Worm (Caenorhabditis elegans) whole organism, young adult: Measurements from ENCODE around the gene M03C11.6.
A peak's percentile ranks its signal among the peaks of the same experiment; 100 is the strongest.

ENCODE experiments used
- B0261.1 ChIP-seq: sonication (generic microtip); optimal IDR thresholded peaks from 2 replicates; lab custom pipeline; 2016; ENCODE audit warnings: mild to moderate bottlenecking, missing genetic modification characterization, moderate library complexity, missing compliant biosample characterization
- F10E7.11 ChIP-seq: sonication (generic microtip); optimal IDR thresholded peaks from 2 replicates; lab custom pipeline; 2017; ENCODE audit warnings: mild to moderate bottlenecking, missing genetic modification characterization, moderate library complexity, missing compliant biosample characterization
- F23B12.7 ChIP-seq: sonication (generic microtip); optimal IDR thresholded peaks from 2 replicates; lab custom pipeline; 2017; ENCODE audit warnings: missing genetic modification characterization, mild to moderate bottlenecking, missing compliant biosample characterization, antibody characterized with exemption, moderate library complexity; ENCODE audit not compliant: insufficient read depth
- F33H1.4 ChIP-seq: fragments of 200-800 bp; sonication (Bioruptor generic); IDR thresholded peaks from 2 replicates; pipeline ENCODE4 v1.3.6; 2022; ENCODE audit warnings: missing genetic modification reagents, missing genetic modification characterization, missing compliant biosample characterization
- F49E8.2 ChIP-seq: sonication (generic microtip); optimal IDR thresholded peaks from 3 replicates; lab custom pipeline; 2017; ENCODE audit warnings: missing genetic modification characterization, mild to moderate bottlenecking, missing compliant biosample characterization, antibody characterized with exemption, moderate library complexity; ENCODE audit not compliant: insufficient read depth
- K11D2.4 ChIP-seq: fragments of 200-800 bp; sonication (Bioruptor generic); IDR thresholded peaks from 2 replicates; pipeline ENCODE4 v1.3.6; 2022; ENCODE audit warnings: missing genetic modification reagents, missing genetic modification characterization, missing compliant biosample characterization
- T26A5.8 ChIP-seq: sonication (generic microtip); optimal IDR thresholded peaks from 2 replicates; lab custom pipeline; 2016; ENCODE audit warnings: missing genetic modification characterization, missing compliant biosample characterization
- Y53F4B.3 ChIP-seq: fragments of 200-800 bp; sonication (Bioruptor generic); IDR thresholded peaks from 2 replicates; pipeline ENCODE4 v1.3.6; 2022; ENCODE audit warnings: missing genetic modification reagents, missing genetic modification characterization, missing compliant biosample characterization
- Y53G8AR.9 ChIP-seq: fragments of 200-800 bp; sonication (Bioruptor generic); conservative IDR thresholded peaks from 2 replicates; pipeline ENCODE4 v1.3.6; 2022; ENCODE audit warnings: missing genetic modification reagents, missing genetic modification characterization, missing compliant biosample characterization
- akir-1 ChIP-seq: fragments of 200-800 bp; sonication (Bioruptor generic); optimal IDR thresholded peaks from 2 replicates; lab custom pipeline; 2018; ENCODE audit warnings: mild to moderate bottlenecking, missing genetic modification characterization, moderate library complexity, missing compliant biosample characterization
- aptf-3 ChIP-seq: fragments of 200-800 bp; sonication (Bioruptor generic); IDR thresholded peaks from 2 replicates; pipeline ENCODE4 v1.3.6; 2022; ENCODE audit warnings: missing genetic modification characterization, missing compliant biosample characterization
- athp-1 ChIP-seq: sonication (generic microtip); optimal IDR thresholded peaks from 2 replicates; lab custom pipeline; 2017; ENCODE audit warnings: mild to moderate bottlenecking, missing genetic modification characterization, missing compliant biosample characterization
- bed-2 ChIP-seq: fragments of 200-800 bp; sonication (Bioruptor generic); IDR thresholded peaks from 2 replicates; pipeline ENCODE4 v1.3.6; 2022; ENCODE audit warnings: missing genetic modification reagents, missing genetic modification characterization, missing compliant biosample characterization
- cebp-1 ChIP-seq, 2 experiments: fragments of 200-800 bp in 1 of 2; sonication (Bioruptor generic) in 1 of 2; sonication (generic microtip) in 1 of 2; IDR thresholded peaks in 1 of 2; optimal IDR thresholded peaks in 1 of 2; 2 replicates each; pipeline versions ENCODE4 v1.3.6 to Lab custom; 2017 to 2022; ENCODE audit warnings: missing compliant biosample characterization in 2 of 2, missing genetic modification characterization in 2 of 2, mild to moderate bottlenecking in 1 of 2, missing genetic modification reagents in 1 of 2, moderate library complexity in 1 of 2
- ceh-100 ChIP-seq: fragments of 200-800 bp; sonication (Bioruptor generic); IDR thresholded peaks from 2 replicates; pipeline ENCODE4 v1.3.6; 2022; ENCODE audit warnings: missing genetic modification reagents, missing genetic modification characterization, missing compliant biosample characterization
- ceh-40 ChIP-seq: fragments of 200-800 bp; sonication (Bioruptor generic); IDR thresholded peaks from 2 replicates; pipeline ENCODE4 v1.3.6; 2022; ENCODE audit warnings: missing genetic modification characterization, missing compliant biosample characterization
- ceh-58 ChIP-seq: fragments of 200-800 bp; sonication (Bioruptor generic); IDR thresholded peaks from 2 replicates; pipeline ENCODE4 v1.3.6; 2022; ENCODE audit warnings: missing genetic modification characterization, missing compliant biosample characterization
- ceh-79 ChIP-seq: sonication (generic microtip); optimal IDR thresholded peaks from 2 replicates; lab custom pipeline; 2017; ENCODE audit warnings: mild to moderate bottlenecking, missing genetic modification characterization, missing compliant biosample characterization
- die-1 ChIP-seq: sonication (generic microtip); optimal IDR thresholded peaks from 2 replicates; lab custom pipeline; 2016; ENCODE audit warnings: missing genotype, mild to moderate bottlenecking, missing genetic modification characterization, missing compliant biosample characterization
- egl-44 ChIP-seq: fragments of 200-800 bp; sonication (Bioruptor generic); IDR thresholded peaks from 2 replicates; pipeline ENCODE4 v1.3.6; 2022; ENCODE audit warnings: missing genetic modification reagents, missing genetic modification characterization, missing compliant biosample characterization
- ekl-4 ChIP-seq: fragments of 200-800 bp; sonication (Bioruptor generic); IDR thresholded peaks from 2 replicates; pipeline ENCODE4 v1.3.6; 2022; ENCODE audit warnings: missing genetic modification reagents, missing genetic modification characterization, missing compliant biosample characterization
- gei-17 ChIP-seq: fragments of 200-800 bp; sonication (Bioruptor generic); optimal IDR thresholded peaks from 2 replicates; lab custom pipeline; 2018; ENCODE audit warnings: mild to moderate bottlenecking, missing genetic modification characterization, missing compliant biosample characterization
- him-1 ChIP-seq: sonication (generic microtip); optimal IDR thresholded peaks from 2 replicates; lab custom pipeline; 2016; ENCODE audit warnings: missing genotype, missing genetic modification reagents, missing genetic modification characterization, missing compliant biosample characterization
- hlh-12 ChIP-seq: sonication (generic microtip); optimal IDR thresholded peaks from 2 replicates; lab custom pipeline; 2016; ENCODE audit warnings: missing genetic modification characterization, missing compliant biosample characterization
- hlh-26 ChIP-seq: fragments of 200-800 bp; sonication (Bioruptor generic); conservative IDR thresholded peaks from 2 replicates; pipeline ENCODE4 v1.3.6; 2022; ENCODE audit warnings: missing genetic modification reagents, missing genetic modification characterization, missing compliant biosample characterization
- hmg-20 ChIP-seq: fragments of 200-800 bp; sonication (Bioruptor generic); IDR thresholded peaks from 2 replicates; pipeline ENCODE4 v1.3.6; 2022; ENCODE audit warnings: missing genetic modification reagents, missing genetic modification characterization, missing compliant biosample characterization
- hrde-1 ChIP-seq: sonication (generic microtip); optimal IDR thresholded peaks from 2 replicates; lab custom pipeline; 2016; ENCODE audit warnings: missing genetic modification characterization, mild to moderate bottlenecking, missing compliant biosample characterization, moderate library complexity, missing genotype, missing genetic modification reagents, borderline replicate concordance
- let-526 ChIP-seq: fragments of 200-800 bp; sonication (Bioruptor generic); IDR thresholded peaks from 2 replicates; pipeline ENCODE4 v1.3.6; 2022; ENCODE audit warnings: missing genetic modification reagents, missing genetic modification characterization, missing compliant biosample characterization
- lin-26 ChIP-seq: fragments of 200-800 bp; sonication (Bioruptor generic); IDR thresholded peaks from 2 replicates; pipeline ENCODE4 v1.3.6; 2022; ENCODE audit warnings: missing genetic modification reagents, missing genetic modification characterization, missing compliant biosample characterization
- lin-35 ChIP-seq, 3 experiments: fragments of 150-350 bp in 2 of 3; sonication (generic microtip) in 1 of 3; optimal IDR thresholded peaks; 2 replicates each; lab custom pipeline; 2014 to 2018; ENCODE audit warnings: missing biosample characterization in 3 of 3, missing genetic modification characterization in 3 of 3, missing genetic modification reagents in 3 of 3
- lin-54 ChIP-seq: fragments of 200-800 bp; sonication (Bioruptor generic); optimal IDR thresholded peaks from 2 replicates; lab custom pipeline; 2018; ENCODE audit warnings: mild to moderate bottlenecking, missing genetic modification characterization, missing compliant biosample characterization
- lir-1 ChIP-seq: fragments of 200-800 bp; sonication (Bioruptor generic); conservative IDR thresholded peaks from 2 replicates; pipeline ENCODE4 v1.3.6; 2022; ENCODE audit warnings: missing genetic modification reagents, missing genetic modification characterization, missing compliant biosample characterization
- madf-3 ChIP-seq: fragments of 200-800 bp; sonication (Bioruptor generic); IDR thresholded peaks from 2 replicates; pipeline ENCODE4 v1.3.6; 2022; ENCODE audit warnings: missing genetic modification reagents, missing genetic modification characterization, missing compliant biosample characterization
- madf-6 ChIP-seq: fragments of 200-800 bp; sonication (Bioruptor generic); IDR thresholded peaks from 2 replicates; pipeline ENCODE4 v1.3.6; 2022; ENCODE audit warnings: missing genetic modification reagents, missing genetic modification characterization, missing compliant biosample characterization
- nfya-1 ChIP-seq: sonication (generic microtip); optimal IDR thresholded peaks from 2 replicates; lab custom pipeline; 2017; ENCODE audit warnings: antibody characterized with exemption, missing compliant biosample characterization, missing genetic modification characterization, borderline replicate concordance; ENCODE audit not compliant: insufficient read depth
- nfya-2 ChIP-seq: fragments of 200-800 bp; sonication (Bioruptor generic); IDR thresholded peaks from 2 replicates; pipeline ENCODE4 v1.3.6; 2022; ENCODE audit warnings: missing genetic modification reagents, missing genetic modification characterization, missing compliant biosample characterization
- nfyb-1 ChIP-seq: fragments of 200-800 bp; sonication (Bioruptor generic); IDR thresholded peaks from 2 replicates; pipeline ENCODE4 v1.3.6; 2022; ENCODE audit warnings: missing genetic modification reagents, missing genetic modification characterization, missing compliant biosample characterization
- rpc-1 ChIP-seq, 2 experiments: fragments of 150-350 bp in 1 of 2; sonication (generic microtip) in 1 of 2; optimal IDR thresholded peaks; 2 replicates each; lab custom pipeline; 2014 to 2018; ENCODE audit warnings: missing biosample characterization in 1 of 2, missing genetic modification characterization in 1 of 2, missing genetic modification reagents in 1 of 2, missing genotype in 1 of 2
- tlf-1 ChIP-seq: fragments of 200-800 bp; sonication (Bioruptor generic); optimal IDR thresholded peaks from 2 replicates; lab custom pipeline; 2018; ENCODE audit warnings: mild to moderate bottlenecking, missing genetic modification characterization, missing compliant biosample characterization
- zfh-2 ChIP-seq: fragments of 200-800 bp; sonication (Bioruptor generic); conservative IDR thresholded peaks from 2 replicates; pipeline ENCODE4 v1.3.6; 2022; ENCODE audit warnings: missing genetic modification reagents, missing genetic modification characterization, missing compliant biosample characterization
- ztf-18 ChIP-seq: sonication (generic microtip); optimal IDR thresholded peaks from 2 replicates; lab custom pipeline; 2016; ENCODE audit warnings: missing genotype, mild to moderate bottlenecking, missing genetic modification characterization, missing compliant biosample characterization
- ztf-22 ChIP-seq: fragments of 200-800 bp; sonication (Bioruptor generic); optimal IDR thresholded peaks from 2 replicates; lab custom pipeline; 2018; ENCODE audit warnings: mild to moderate bottlenecking, missing genetic modification characterization, moderate library complexity, missing compliant biosample characterization
- ztf-28 ChIP-seq: fragments of 200-800 bp; sonication (Bioruptor generic); IDR thresholded peaks from 2 replicates; pipeline ENCODE4 v1.3.6; 2022; ENCODE audit warnings: missing genetic modification reagents, missing genetic modification characterization, missing compliant biosample characterization
- ztf-6 ChIP-seq: fragments of 200-800 bp; sonication (Bioruptor generic); IDR thresholded peaks from 2 replicates; pipeline ENCODE4 v1.3.6; 2022; ENCODE audit warnings: missing genetic modification reagents, missing genetic modification characterization, missing compliant biosample characterization

The M03C11.6 gene

DNA sequence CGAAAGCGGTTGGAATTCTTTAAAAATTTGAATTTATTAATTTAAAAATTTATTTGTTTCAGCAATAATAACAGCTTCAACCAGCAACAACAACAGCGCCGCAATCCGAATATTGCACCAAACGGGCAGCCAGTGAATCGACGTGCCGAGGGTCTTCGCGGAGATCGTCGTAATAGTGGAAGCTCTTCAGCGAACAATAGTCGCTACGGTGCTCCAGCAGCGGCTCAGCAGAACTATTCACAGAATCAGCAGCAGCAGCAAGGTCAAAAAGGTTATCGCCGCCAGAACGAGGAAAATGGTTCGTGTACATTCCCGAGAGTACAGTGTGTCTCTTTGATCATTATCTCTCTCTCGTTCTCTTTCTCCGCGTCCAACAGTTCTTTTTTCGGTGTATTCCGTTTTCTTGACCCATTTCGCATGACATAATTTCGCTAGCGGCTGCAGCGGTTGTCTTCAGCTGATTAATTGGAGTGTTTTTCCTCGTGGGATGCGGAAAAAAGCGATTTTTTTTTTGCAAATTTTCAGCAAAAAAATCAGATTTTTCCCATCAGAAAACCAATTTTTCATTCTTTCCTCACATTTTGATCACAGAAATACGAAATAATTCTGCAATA lies 39.2 kb upstream of the M03C11.6 start:
- TF ChIP-seq zfh-2 (peak; percentile 56; the same call in 1 of the 2 replicates), Y53G8AR.9 (GFP tag; lab: Robert Waterston, UW) (no peak), tlf-1 (GFP tag; lab: Kevin White, UChicago) (no peak)

- TF ChIP-seq ceh-40 (GFP tag; lab: Robert Waterston, UW), result peak; percentile 54; the same call in 1 of the 2 replicates
- peak; percentile 93 for TF ChIP-seq nfyb-1 (GFP tag; lab: Robert Waterston, UW)
- peak; percentile 57 for TF ChIP-seq rpc-1 (optimal IDR thresholded peaks at IDR 0.05; lab: Kevin White, UChicago)
- TF ChIP-seq rpc-1 (tag; optimal IDR thresholded peaks at IDR 0.05; lab: Kevin White, UChicago), result no peak
- no peak for TF ChIP-seq him-1 (tag; lab: Kevin White, UChicago)
- no peak for TF ChIP-seq hlh-26
- TF ChIP-seq bed-2, result peak; percentile 81
- peak; percentile 72 for TF ChIP-seq ztf-18 (tag; lab: Kevin White, UChicago)
- TF ChIP-seq die-1, result peak; percentile 90
- TF ChIP-seq ekl-4 (GFP tag; lab: Robert Waterston, UW), result peak; percentile 84
- peak; percentile 95 for TF ChIP-seq ztf-28 (GFP tag; lab: Robert Waterston, UW)
- TF ChIP-seq athp-1 (tag; lab: Kevin White, UChicago), result peak; percentile 96
- peak; percentile 4 for TF ChIP-seq ceh-79 (tag; lab: Kevin White, UChicago)
- TF ChIP-seq F49E8.2 (tag; lab: Kevin White, UChicago), result peak; percentile 86
- peak; percentile 49 for TF ChIP-seq gei-17 (GFP tag; lab: Kevin White, UChicago)
- peak; percentile 88 for TF ChIP-seq hrde-1
- TF ChIP-seq F10E7.11 (tag; lab: Kevin White, UChicago), result peak; percentile 66
- peak; percentile 92 for TF ChIP-seq egl-44
- TF ChIP-seq B0261.1, result no peak
- TF ChIP-seq Y53F4B.3, result no peak
- TF ChIP-seq let-526 (GFP tag; lab: Robert Waterston, UW), result peak; percentile 67; the same call in 1 of the 2 replicates
- TF ChIP-seq F33H1.4 (GFP tag; lab: Robert Waterston, UW), result peak; percentile 71
- peak; percentile 47 for TF ChIP-seq akir-1
- peak; percentile 83 for TF ChIP-seq lir-1
- peak; percentile 82 for TF ChIP-seq cebp-1 (GFP tag; IDR thresholded peaks at IDR 0.05; lab: Robert Waterston, UW)
- peak; percentile 95 for TF ChIP-seq cebp-1 (tag; optimal IDR thresholded peaks at IDR 0.05; lab: Kevin White, UChicago)
- TF ChIP-seq aptf-3 (GFP tag; lab: Robert Waterston, UW), result peak; percentile 78; the same call in 1 of the 2 replicates
- TF ChIP-seq lin-35 (GFP tag; optimal IDR thresholded peaks at IDR 0.05; lab: Kevin White, UChicago), result peak in 2 of 3 experiments; percentile 70 to 80
- peak; percentile 87 for TF ChIP-seq Y53G8AR.9 (GFP tag; lab: Robert Waterston, UW)
- TF ChIP-seq lin-54, result peak; percentile 91
- 0 out of 2 replicates have a peak, but pooled peaks have one; percentile 76 for TF ChIP-seq ztf-6 (GFP tag; lab: Robert Waterston, UW)
- no peak for TF ChIP-seq nfya-2 (GFP tag; lab: Robert Waterston, UW)
- no peak for TF ChIP-seq F23B12.7 (tag; lab: Kevin White, UChicago)
- peak; percentile 99 for TF ChIP-seq ceh-100
- TF ChIP-seq lin-26, result peak; percentile 88
- peak; percentile 42 for TF ChIP-seq ztf-22
- peak; percentile 89 for TF ChIP-seq madf-6
- peak; percentile 15 for TF ChIP-seq hlh-12
- peak; percentile 64 for TF ChIP-seq T26A5.8 (tag; lab: Kevin White, UChicago)
- TF ChIP-seq hmg-20 (GFP tag; lab: Robert Waterston, UW), result peak; percentile 83
- TF ChIP-seq nfya-1, result no peak
- 0 out of 2 replicates have a peak, but pooled peaks have one; percentile 64 for TF ChIP-seq ceh-58 (GFP tag; lab: Robert Waterston, UW)
- peak; percentile 92 for TF ChIP-seq madf-3 (GFP tag; lab: Robert Waterston, UW)
- TF ChIP-seq K11D2.4, result peak; percentile 91
Measured at ce11 chrIII:10461164-10461546, 37.3 kb upstream of the M03C11.6 start, which contains the start of gene atx-2. TSS of gene atx-2 (plus strand) at chrIII:10461389.
